Fruit fly (Drosophila melanogaster): Measurements from ENCODE around the gene Jon25Biii.

- TF ChIP-seq ttk (optimal IDR thresholded peaks at IDR 0.05) (no peak), insv (optimal IDR thresholded peaks at IDR 0.05) (no peak), h (optimal IDR thresholded peaks at IDR 0.05) (no peak)
These were observed at the start of gene Jon25Biii for dm6 chr2L:4950667-4951066.
